Fruit fly (Drosophila melanogaster) whole organism, pupa: Measurements from ENCODE around the gene Rbcn-3B.

Experiments used
- CG13204 ChIP-seq: fragments of 200-800 bp; sonication (Bioruptor generic); optimal IDR thresholded peaks from 2 replicates; lab custom pipeline; 2018; ENCODE audit warnings: missing biosample characterization, mild to moderate bottlenecking, missing genetic modification characterization, moderate library complexity
- CG15710 ChIP-seq: fragments of 200-800 bp; sonication (Bioruptor generic); optimal IDR thresholded peaks from 2 replicates; lab custom pipeline; 2018; ENCODE audit warnings: missing biosample characterization, mild to moderate bottlenecking, missing genetic modification characterization, moderate library complexity
- CG8159 ChIP-seq: fragments of 200-800 bp; sonication (Bioruptor generic); optimal IDR thresholded peaks from 3 replicates; lab custom pipeline; 2018; ENCODE audit warnings: missing biosample characterization, mild to moderate bottlenecking, missing genetic modification characterization, moderate library complexity

DNA sequence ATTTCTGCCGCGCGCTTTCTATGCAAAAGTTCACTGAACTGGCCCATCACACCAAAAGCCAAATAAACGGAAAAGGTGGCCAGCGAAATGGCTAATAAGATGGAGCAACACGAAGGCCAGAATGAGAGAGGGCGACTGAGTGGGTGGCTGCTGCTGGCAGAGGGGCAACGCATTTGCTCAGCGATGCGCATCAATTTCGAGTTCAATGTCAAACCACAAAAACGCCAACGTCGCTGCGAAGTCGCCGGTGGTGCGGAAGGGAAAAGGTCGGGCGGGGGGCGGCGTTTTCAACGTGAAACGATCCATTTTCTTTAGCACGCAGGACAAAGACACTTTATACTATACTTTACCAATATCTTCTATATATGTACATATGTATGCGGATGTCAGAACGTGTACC, 40.9 kb downstream of the Rbcn-3B start:
- TF ChIP-seq CG8159 (tag; lab: Kevin White, UChicago) (no peak), CG13204 (GFP tag; lab: Kevin White, UChicago) (no peak), CG15710 (tag; lab: Kevin White, UChicago) (no peak)
